Fruit fly (Drosophila melanogaster) whole organism, prepupa: ENCODE measurements around the gene boi.

Experiments
- Blimp-1 ChIP-seq: fragments of 200-800 bp; sonication (Bioruptor generic); optimal IDR thresholded peaks from 3 replicates; lab custom pipeline; 2017; ENCODE audit warnings: missing biosample characterization, missing genetic modification characterization, mild to moderate bottlenecking, moderate library complexity, missing genetic modification reagents
- CG10669 ChIP-seq: fragments of 200-800 bp; sonication (Bioruptor generic); optimal IDR thresholded peaks from 3 replicates; lab custom pipeline; 2018; ENCODE audit warnings: missing biosample characterization, mild to moderate bottlenecking, missing genetic modification characterization, moderate library complexity
- CG11294 ChIP-seq: fragments of 200-800 bp; sonication (Bioruptor generic); IDR thresholded peaks from 2 replicates; pipeline ENCODE4 v1.3.6; 2022; ENCODE audit warnings: missing biosample characterization, missing genetic modification characterization
- CG11762 ChIP-seq: fragments of 200-800 bp; sonication (Bioruptor generic); optimal IDR thresholded peaks from 3 replicates; lab custom pipeline; 2016; ENCODE audit warnings: missing biosample characterization, missing genetic modification characterization; ENCODE audit not compliant: insufficient read depth
- CG11902 ChIP-seq: fragments of 200-800 bp; sonication (Bioruptor generic); optimal IDR thresholded peaks from 3 replicates; lab custom pipeline; 2016; ENCODE audit warnings: missing biosample characterization, missing genetic modification characterization
- CG15336 ChIP-seq: fragments of 200-800 bp; sonication (Bioruptor generic); IDR thresholded peaks from 2 replicates; pipeline ENCODE4 v1.3.6; 2022; ENCODE audit warnings: missing biosample characterization, missing genetic modification characterization
- CG32006 ChIP-seq: fragments of 200-800 bp; sonication (Bioruptor generic); optimal IDR thresholded peaks from 3 replicates; lab custom pipeline; 2017; ENCODE audit warnings: missing biosample characterization, mild to moderate bottlenecking, missing genetic modification characterization
- CG3919 ChIP-seq: fragments of 200-800 bp; sonication (Bioruptor generic); optimal IDR thresholded peaks from 3 replicates; lab custom pipeline; 2016; ENCODE audit warnings: missing biosample characterization, missing genetic modification characterization
- CG4318 ChIP-seq: fragments of 200-800 bp; sonication (Bioruptor generic); optimal IDR thresholded peaks from 3 replicates; lab custom pipeline; 2017; ENCODE audit warnings: missing biosample characterization, mild to moderate bottlenecking, missing genetic modification characterization
- CG6163 ChIP-seq: fragments of 200-800 bp; sonication (Bioruptor generic); IDR thresholded peaks from 3 replicates; pipeline ENCODE4 v1.3.6; 2022; ENCODE audit warnings: missing biosample characterization, missing genetic modification characterization
- CG6808 ChIP-seq: fragments of 200-800 bp; sonication (Bioruptor generic); optimal IDR thresholded peaks from 3 replicates; lab custom pipeline; 2017; ENCODE audit warnings: missing biosample characterization, missing genetic modification characterization, mild to moderate bottlenecking, moderate library complexity, missing genetic modification reagents
- CG6854 ChIP-seq: fragments of 200-800 bp; sonication (Bioruptor generic); optimal IDR thresholded peaks from 2 replicates; lab custom pipeline; 2017; ENCODE audit warnings: missing biosample characterization, mild to moderate bottlenecking, missing genetic modification characterization
- CG9139 ChIP-seq: fragments of 200-800 bp; sonication (Bioruptor generic); optimal IDR thresholded peaks from 3 replicates; lab custom pipeline; 2017; ENCODE audit warnings: missing biosample characterization, mild to moderate bottlenecking, missing genetic modification characterization
- Eip75B ChIP-seq: fragments of 200-800 bp; sonication (Bioruptor generic); optimal IDR thresholded peaks from 3 replicates; lab custom pipeline; 2016; ENCODE audit warnings: missing biosample characterization, missing genetic modification characterization
- Eip93F ChIP-seq: fragments of 200-800 bp; sonication (Bioruptor generic); optimal IDR thresholded peaks from 2 replicates; lab custom pipeline; 2016; ENCODE audit warnings: missing biosample characterization, mild to moderate bottlenecking, missing genetic modification characterization
- Ets21C ChIP-seq: fragments of 200-800 bp; sonication (Bioruptor generic); optimal IDR thresholded peaks from 3 replicates; lab custom pipeline; 2016; ENCODE audit warnings: missing biosample characterization, missing genetic modification characterization
- Gug ChIP-seq: fragments of 200-800 bp; sonication (Bioruptor generic); IDR thresholded peaks from 2 replicates; pipeline ENCODE4 v1.3.6; 2022; ENCODE audit warnings: missing biosample characterization, missing genetic modification characterization
- Hr38 ChIP-seq: sonication (Bioruptor generic); optimal IDR thresholded peaks from 2 replicates; lab custom pipeline; 2016; ENCODE audit warnings: missing biosample characterization, missing genetic modification characterization
- Hr39 ChIP-seq: fragments of 200-800 bp; sonication (Bioruptor generic); optimal IDR thresholded peaks from 2 replicates; lab custom pipeline; 2016; ENCODE audit warnings: missing biosample characterization, missing genetic modification characterization
- Hr4 ChIP-seq: fragments of 200-800 bp; sonication (Bioruptor generic); optimal IDR thresholded peaks from 3 replicates; lab custom pipeline; 2016; ENCODE audit warnings: missing biosample characterization, missing genetic modification characterization
- Lpt ChIP-seq: fragments of 200-800 bp; sonication (Bioruptor generic); optimal IDR thresholded peaks from 3 replicates; lab custom pipeline; 2016; ENCODE audit warnings: missing biosample characterization, missing genetic modification characterization
- Met ChIP-seq: fragments of 200-800 bp; sonication (Bioruptor generic); optimal IDR thresholded peaks from 3 replicates; lab custom pipeline; 2016; ENCODE audit warnings: missing biosample characterization, missing genetic modification characterization
- OdsH ChIP-seq: fragments of 200-800 bp; sonication (Bioruptor generic); optimal IDR thresholded peaks from 3 replicates; lab custom pipeline; 2016; ENCODE audit warnings: missing biosample characterization, missing genetic modification characterization
- Smox ChIP-seq: fragments of 200-800 bp; sonication (Bioruptor generic); optimal IDR thresholded peaks from 3 replicates; lab custom pipeline; 2016; ENCODE audit warnings: missing biosample characterization, missing genetic modification characterization
- Sox14 ChIP-seq: fragments of 200-800 bp; sonication (Bioruptor generic); optimal IDR thresholded peaks from 3 replicates; lab custom pipeline; 2016; ENCODE audit warnings: missing biosample characterization, missing genetic modification characterization
- Sox15 ChIP-seq: fragments of 200-800 bp; sonication (Bioruptor generic); optimal IDR thresholded peaks from 3 replicates; lab custom pipeline; 2016; ENCODE audit warnings: missing biosample characterization, missing genetic modification characterization
- acj6 ChIP-seq: fragments of 200-800 bp; sonication (Bioruptor generic); optimal IDR thresholded peaks from 3 replicates; lab custom pipeline; 2016; ENCODE audit warnings: missing biosample characterization, missing genetic modification characterization
- cyc ChIP-seq: fragments of 200-800 bp; sonication (Bioruptor generic); optimal IDR thresholded peaks from 3 replicates; lab custom pipeline; 2016; ENCODE audit warnings: missing biosample characterization, missing genetic modification characterization
- eg ChIP-seq: fragments of 200-800 bp; sonication (Bioruptor generic); IDR thresholded peaks from 3 replicates; pipeline ENCODE4 v1.3.6; 2022; ENCODE audit warnings: missing biosample characterization, missing genetic modification characterization
- esn ChIP-seq: fragments of 200-800 bp; sonication (Bioruptor generic); optimal IDR thresholded peaks from 2 replicates; lab custom pipeline; 2016; ENCODE audit warnings: missing biosample characterization, mild to moderate bottlenecking, missing genetic modification characterization, moderate library complexity
- fd59A ChIP-seq: fragments of 200-800 bp; sonication (Bioruptor generic); optimal IDR thresholded peaks from 2 replicates; lab custom pipeline; 2017; ENCODE audit warnings: missing biosample characterization, mild to moderate bottlenecking, missing genetic modification characterization, missing genetic modification reagents
- fd85E ChIP-seq: fragments of 200-800 bp; sonication (Bioruptor generic); optimal IDR thresholded peaks from 3 replicates; lab custom pipeline; 2016; ENCODE audit warnings: missing biosample characterization, missing genetic modification characterization
- fkh ChIP-seq: fragments of 200-800 bp; sonication (Bioruptor generic); optimal IDR thresholded peaks from 3 replicates; lab custom pipeline; 2017; ENCODE audit warnings: missing biosample characterization, mild to moderate bottlenecking, missing genetic modification characterization, moderate library complexity
- lz ChIP-seq: fragments of 200-800 bp; sonication (Bioruptor generic); optimal IDR thresholded peaks from 3 replicates; lab custom pipeline; 2016; ENCODE audit warnings: missing biosample characterization, missing genetic modification characterization
- net ChIP-seq: fragments of 200-800 bp; sonication (Bioruptor generic); optimal IDR thresholded peaks from 3 replicates; lab custom pipeline; 2016; ENCODE audit warnings: missing biosample characterization, missing genetic modification characterization
- salr ChIP-seq, 2 experiments: fragments of 200-800 bp; sonication (Bioruptor generic); optimal IDR thresholded peaks; 3 replicates each; lab custom pipeline; 2016 to 2018; ENCODE audit warnings: missing biosample characterization in 2 of 2, missing genetic modification characterization in 2 of 2, mild to moderate bottlenecking in 1 of 2
- spab ChIP-seq: fragments of 200-800 bp; sonication (Bioruptor generic); optimal IDR thresholded peaks from 2 replicates; lab custom pipeline; 2017; ENCODE audit warnings: missing biosample characterization, mild to moderate bottlenecking, missing genetic modification characterization, missing genetic modification reagents
- topi ChIP-seq: fragments of 200-800 bp; sonication (Bioruptor generic); optimal IDR thresholded peaks from 3 replicates; lab custom pipeline; 2016; ENCODE audit warnings: missing biosample characterization, missing genetic modification characterization
- vri ChIP-seq: fragments of 200-800 bp; sonication (Bioruptor generic); optimal IDR thresholded peaks from 3 replicates; lab custom pipeline; 2016; ENCODE audit warnings: missing biosample characterization, mild to moderate bottlenecking, missing genetic modification characterization

The boi gene

DNA sequence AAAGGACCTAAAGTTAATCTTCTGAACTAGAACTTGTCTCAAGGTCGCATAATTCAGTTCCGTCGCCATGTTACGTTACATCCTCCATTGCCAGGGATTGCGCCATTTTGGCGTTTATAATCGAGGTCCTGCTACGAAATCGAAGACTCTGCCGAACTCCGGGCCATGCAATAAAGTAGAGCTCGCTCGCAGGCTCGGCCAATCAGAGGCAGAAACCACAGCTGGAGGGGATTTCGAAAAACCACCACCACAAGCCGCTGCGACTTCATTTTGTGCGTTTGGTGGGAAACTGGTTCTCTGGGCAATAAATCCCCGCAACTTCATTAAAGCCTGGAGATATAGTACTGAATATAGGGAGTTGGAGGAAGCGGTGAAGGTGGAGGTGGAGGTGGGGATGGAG, 34.9 kb downstream of the boi start:
- TF ChIP-seq CG11902 (GFP tag; lab: Kevin White, UChicago) (no peak), eg (no peak), vri (GFP tag; lab: Kevin White, UChicago) (no peak), CG15336 (GFP tag; lab: Robert Waterston, UW) (no peak), topi (no peak), cyc (GFP tag; lab: Kevin White, UChicago) (no peak), CG9139 (GFP tag; lab: Kevin White, UChicago) (no peak), Hr4 (GFP tag; lab: Kevin White, UChicago) (no peak), fd85E (GFP tag; lab: Kevin White, UChicago) (no peak), fd59A (no peak), acj6 (GFP tag; lab: Kevin White, UChicago) (no peak), esn (GFP tag; lab: Kevin White, UChicago) (no peak)
- TF ChIP-seq, all 60 proteins: peak for 0

DNA sequence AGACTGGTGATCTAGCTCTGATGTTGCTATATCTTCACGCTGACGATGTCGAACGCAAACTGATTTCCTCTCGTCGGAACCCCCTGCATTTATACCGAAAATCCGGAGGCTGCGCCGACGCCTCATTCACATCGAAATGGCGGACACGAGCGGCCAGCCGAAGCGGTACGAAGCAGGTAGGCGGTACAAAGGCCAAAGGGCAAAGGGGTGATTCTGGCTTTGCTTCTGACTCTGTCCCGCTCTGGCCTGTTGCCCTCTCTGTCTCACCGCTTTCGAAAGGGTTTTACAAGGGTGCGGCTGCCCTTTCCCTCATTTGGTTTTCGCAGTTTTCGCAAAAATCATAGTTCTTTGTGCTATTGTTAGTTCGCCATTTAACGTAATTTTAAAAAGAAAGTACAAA, 40.9 kb downstream of the boi start, which contains the start of gene gt:
gt (minus strand) TSS at position 65 of the 400 bp plus-strand sequence.
- no peak for TF ChIP-seq CG11902 (GFP tag; lab: Kevin White, UChicago)
- TF ChIP-seq CG6163: no peak
- TF ChIP-seq CG4318: no peak
- TF ChIP-seq cyc (GFP tag; lab: Kevin White, UChicago): no peak
- TF ChIP-seq spab (GFP tag; lab: Kevin White, UChicago): no peak
- no peak for TF ChIP-seq net (GFP tag; lab: Kevin White, UChicago)
- TF ChIP-seq CG3919 (GFP tag; lab: Kevin White, UChicago): no peak

DNA sequence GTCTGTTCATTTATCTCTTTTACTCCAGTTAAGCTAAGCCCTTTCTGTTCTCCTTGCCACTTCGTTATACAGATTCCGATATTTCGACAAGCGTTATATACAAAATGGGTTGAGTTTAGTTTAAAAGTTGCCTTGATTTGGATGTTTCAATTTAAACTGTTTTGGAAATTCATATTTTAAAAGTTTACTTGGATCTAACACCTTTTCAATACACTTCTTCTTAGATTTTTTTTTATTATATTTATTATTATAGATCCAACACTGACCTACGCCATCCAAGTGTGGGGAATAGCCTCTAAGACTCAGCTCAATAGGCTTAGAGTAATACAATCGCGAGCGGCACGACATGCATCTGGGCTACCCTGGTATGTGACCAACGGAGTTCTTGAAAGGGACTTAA, 44.1 kb downstream of the boi start, which contains the start of gene CG32797:
CG32797 (minus strand) TSS at position 101 of the 400 bp plus-strand sequence.
- TF ChIP-seq Hr38 (GFP tag; lab: Kevin White, UChicago) (no peak), esn (GFP tag; lab: Kevin White, UChicago) (no peak), acj6 (GFP tag; lab: Kevin White, UChicago) (no peak), CG6854 (no peak), Met (GFP tag; lab: Kevin White, UChicago) (no peak), lz (no peak), Lpt (GFP tag; lab: Kevin White, UChicago) (no peak), CG6808 (GFP tag; lab: Kevin White, UChicago) (no peak), fd59A (no peak), salr (GFP tag; optimal IDR thresholded peaks at IDR 0.05; lab: Kevin White, UChicago) (no peak), CG9139 (GFP tag; lab: Kevin White, UChicago) (no peak)

DNA sequence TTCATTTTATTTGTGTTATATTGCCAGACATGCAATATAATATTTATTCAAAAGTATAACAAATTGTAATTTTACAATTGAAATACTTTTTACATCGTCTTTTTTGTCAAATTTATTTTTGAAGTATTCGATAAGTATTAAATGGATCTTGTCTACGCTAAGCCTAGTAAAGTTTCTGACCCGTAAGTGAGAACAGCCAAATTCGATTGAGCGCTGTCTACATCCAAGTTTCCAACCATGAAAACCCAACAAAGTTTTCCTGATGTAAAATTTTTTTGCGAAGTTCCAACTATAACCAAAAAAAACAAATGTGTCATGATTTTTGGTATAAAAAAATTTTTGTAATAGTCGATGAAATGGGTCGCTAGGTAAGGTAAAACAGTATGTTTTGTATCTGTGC, 50.3 kb downstream of the boi start:
- TF ChIP-seq salr (GFP tag; optimal IDR thresholded peaks at IDR 0.05; lab: Kevin White, UChicago): no peak
- TF ChIP-seq Lpt (GFP tag; lab: Kevin White, UChicago): no peak
- TF ChIP-seq CG6163: no peak
- TF ChIP-seq Gug: no peak
- TF ChIP-seq Ets21C (GFP tag; lab: Kevin White, UChicago): no peak
- no peak for TF ChIP-seq Hr39 (GFP tag; lab: Kevin White, UChicago)
- TF ChIP-seq Eip93F: no peak
- TF ChIP-seq Met (GFP tag; lab: Kevin White, UChicago): no peak
- no peak for TF ChIP-seq fkh (GFP tag; lab: Kevin White, UChicago)
- TF ChIP-seq Eip75B (GFP tag; lab: Kevin White, UChicago): no peak
- no peak for TF ChIP-seq Hr4 (GFP tag; lab: Kevin White, UChicago)
- no peak for TF ChIP-seq esn (GFP tag; lab: Kevin White, UChicago)
- TF ChIP-seq CG11294 (GFP tag; lab: Robert Waterston, UW): no peak
- TF ChIP-seq OdsH: no peak
- TF ChIP-seq Smox (GFP tag; lab: Kevin White, UChicago): no peak

DNA sequence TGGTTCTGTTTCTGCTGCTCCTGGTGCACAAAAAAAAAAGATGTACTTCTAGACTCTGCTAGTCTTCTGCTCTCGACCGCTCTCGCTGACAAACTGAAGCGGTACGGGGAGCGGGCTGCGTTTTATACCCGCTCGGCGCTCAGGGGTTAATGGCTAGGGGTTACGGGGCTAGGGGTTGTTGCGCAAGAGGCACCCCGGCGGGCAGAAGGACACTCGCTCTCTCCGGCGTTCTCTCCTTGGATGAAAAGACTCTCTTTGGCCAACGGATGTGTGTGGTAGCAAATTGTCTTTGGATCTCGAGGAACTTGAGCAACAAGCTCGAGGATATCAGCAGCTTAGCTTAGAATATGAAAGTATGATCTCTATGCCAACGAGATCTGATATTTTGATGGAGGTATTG, 59.0 kb downstream of the boi start, which contains the start of gene CG12496:
CG12496 (minus strand) TSS at position 97 of the 400 bp plus-strand sequence.
- TF ChIP-seq fd59A: no peak
- TF ChIP-seq fkh (GFP tag; lab: Kevin White, UChicago): no peak
- TF ChIP-seq Blimp-1 (GFP tag; lab: Kevin White, UChicago): no peak
- no peak for TF ChIP-seq Gug
- no peak for TF ChIP-seq Hr38 (GFP tag; lab: Kevin White, UChicago)
- TF ChIP-seq CG32006 (GFP tag; lab: Kevin White, UChicago): no peak
- no peak for TF ChIP-seq eg
- no peak for TF ChIP-seq acj6 (GFP tag; lab: Kevin White, UChicago)
- no peak for TF ChIP-seq CG4318
- TF ChIP-seq Sox14 (GFP tag; lab: Kevin White, UChicago): no peak
- TF ChIP-seq CG11762 (GFP tag; lab: Kevin White, UChicago): no peak
- no peak for TF ChIP-seq CG10669 (GFP tag; lab: Kevin White, UChicago)
- no peak for TF ChIP-seq Sox15 (GFP tag; lab: Kevin White, UChicago)
